Fruit fly (Drosophila melanogaster) S2 (cell line): ENCODE measurements around the gene CG2200.

Experiments
- CG8478 ChIP-seq: fragments of >200 bp; optimal IDR thresholded peaks from 2 replicates; lab custom pipeline; 2018
- CTCF ChIP-seq, 2 experiments: fragments of >200 bp; optimal IDR thresholded peaks; 2 replicates each; lab custom pipeline; 2018

- TF ChIP-seq CG8478 (lab: Kevin White, UChicago) (no peak), CTCF (optimal IDR thresholded peaks at IDR 0.05; lab: Kevin White, UChicago) (no peak)
These were observed 31.5 kb downstream of the CG2200 start for dm6 chrX:13125559-13125958.
